Fruit fly (Drosophila melanogaster) whole organism, embryonic: Measurements from ENCODE around the gene CG1628.

Experiments used
- B-H2 ChIP-seq: fragments of 200-800 bp; sonication (Bioruptor generic); optimal IDR thresholded peaks from 2 replicates; lab custom pipeline; 2018; ENCODE audit warnings: missing biosample characterization, mild to moderate bottlenecking, missing genetic modification characterization
- Bteb2 ChIP-seq: fragments of 200-800 bp; sonication (Bioruptor generic); optimal IDR thresholded peaks from 2 replicates; lab custom pipeline; 2016; ENCODE audit warnings: missing biosample characterization, missing genetic modification characterization
- CG10209 ChIP-seq: fragments of 200-800 bp; sonication (Bioruptor generic); optimal IDR thresholded peaks from 3 replicates; lab custom pipeline; 2017; ENCODE audit warnings: missing biosample characterization, mild to moderate bottlenecking, missing genetic modification characterization, missing genetic modification reagents
- CG12071 ChIP-seq: fragments of 200-800 bp; sonication (Bioruptor generic); optimal IDR thresholded peaks from 3 replicates; lab custom pipeline; 2018; ENCODE audit warnings: missing biosample characterization, mild to moderate bottlenecking, missing genetic modification characterization
- CG14667 ChIP-seq: fragments of 200-800 bp; sonication (Bioruptor generic); IDR thresholded peaks from 2 replicates; pipeline ENCODE4 v1.3.6; 2022; ENCODE audit warnings: missing biosample characterization, missing genetic modification characterization
- CG15479 ChIP-seq: fragments of 200-800 bp; sonication (Bioruptor generic); optimal IDR thresholded peaks from 3 replicates; lab custom pipeline; 2019; ENCODE audit warnings: missing biosample characterization, mild to moderate bottlenecking, missing genetic modification characterization, moderate library complexity
- CG15601 ChIP-seq: fragments of 200-800 bp; sonication (Bioruptor generic); optimal IDR thresholded peaks from 3 replicates; lab custom pipeline; 2019; ENCODE audit warnings: missing biosample characterization, mild to moderate bottlenecking, missing genetic modification characterization, moderate library complexity
- CG16815 ChIP-seq: fragments of 200-800 bp; sonication (Bioruptor generic); optimal IDR thresholded peaks from 3 replicates; lab custom pipeline; 2017; ENCODE audit warnings: missing biosample characterization, mild to moderate bottlenecking, missing genetic modification characterization
- CG17186 ChIP-seq: fragments of 200-800 bp; sonication (Bioruptor generic); optimal IDR thresholded peaks from 3 replicates; lab custom pipeline; 2017; ENCODE audit warnings: missing biosample characterization, missing genetic modification reagents, missing genetic modification characterization
- CG18262 ChIP-seq: fragments of 200-800 bp; optimal IDR thresholded peaks from 3 replicates; lab custom pipeline; 2019; ENCODE audit warnings: missing biosample characterization, mild to moderate bottlenecking, missing genetic modification characterization, moderate library complexity
- CG18619 ChIP-seq: fragments of 200-800 bp; sonication (Bioruptor generic); optimal IDR thresholded peaks from 3 replicates; lab custom pipeline; 2017; ENCODE audit warnings: missing biosample characterization, mild to moderate bottlenecking, missing genetic modification characterization
- CG32532 ChIP-seq: fragments of 200-800 bp; sonication (Bioruptor generic); IDR thresholded peaks from 2 replicates; pipeline ENCODE4 v1.3.6; 2022; ENCODE audit warnings: missing biosample characterization, missing genetic modification characterization
- CG43689 ChIP-seq: fragments of 200-800 bp; sonication (Bioruptor generic); IDR thresholded peaks from 2 replicates; pipeline ENCODE4 v1.3.6; 2022; ENCODE audit warnings: missing biosample characterization, missing genetic modification characterization
- CG6689 ChIP-seq: fragments of 200-800 bp; sonication (Bioruptor generic); IDR thresholded peaks from 2 replicates; pipeline ENCODE4 v1.3.6; 2022; ENCODE audit warnings: missing biosample characterization, missing genetic modification characterization
- CG6765 ChIP-seq: fragments of 200-800 bp; sonication (Bioruptor generic); optimal IDR thresholded peaks from 3 replicates; lab custom pipeline; 2017; ENCODE audit warnings: missing biosample characterization, mild to moderate bottlenecking, missing genetic modification characterization
- CG6854 ChIP-seq: fragments of 200-800 bp; sonication (Bioruptor generic); optimal IDR thresholded peaks from 3 replicates; lab custom pipeline; 2017; ENCODE audit warnings: missing biosample characterization, mild to moderate bottlenecking, missing genetic modification characterization
- CG9727 ChIP-seq: fragments of 200-800 bp; sonication (Bioruptor generic); optimal IDR thresholded peaks from 3 replicates; lab custom pipeline; 2017; ENCODE audit warnings: missing biosample characterization, mild to moderate bottlenecking, missing genetic modification characterization
- D19A ChIP-seq: fragments of 200-800 bp; optimal IDR thresholded peaks from 3 replicates; lab custom pipeline; 2019; ENCODE audit warnings: missing biosample characterization, mild to moderate bottlenecking, missing genetic modification characterization, moderate library complexity
- E2f1 ChIP-seq: fragments of 200-800 bp; sonication (Bioruptor generic); IDR thresholded peaks from 2 replicates; pipeline ENCODE4 v1.3.6; 2022; ENCODE audit warnings: missing biosample characterization, missing genetic modification characterization
- Ets97D ChIP-seq: fragments of 200-800 bp; sonication (Bioruptor generic); optimal IDR thresholded peaks from 3 replicates; lab custom pipeline; 2016; ENCODE audit warnings: missing biosample characterization, missing genetic modification characterization
- H2.0 ChIP-seq: fragments of 200-800 bp; sonication (Bioruptor generic); IDR thresholded peaks from 2 replicates; pipeline ENCODE4 v1.3.6; 2022; ENCODE audit warnings: missing biosample characterization, missing genetic modification characterization
- Med ChIP-seq: fragments of 200-800 bp; sonication (Bioruptor generic); peaks from one replicate; lab custom pipeline; 2016; ENCODE audit warnings: missing biosample characterization, missing genetic modification characterization, mild to moderate bottlenecking, inconsistent platforms, moderate library complexity
- Scr ChIP-seq: fragments of 200-800 bp; sonication (Bioruptor generic); IDR thresholded peaks from 2 replicates; pipeline ENCODE4 v1.3.6; 2022; ENCODE audit warnings: missing biosample characterization, missing genetic modification characterization; ENCODE audit not compliant: partially characterized antibody
- Spps ChIP-seq: fragments of 200-800 bp; sonication (Bioruptor generic); optimal IDR thresholded peaks from 2 replicates; lab custom pipeline; 2018; ENCODE audit warnings: missing biosample characterization, mild to moderate bottlenecking, missing genetic modification characterization
- Xbp1 ChIP-seq: fragments of 200-800 bp; sonication (Bioruptor generic); optimal IDR thresholded peaks from 3 replicates; lab custom pipeline; 2016; ENCODE audit warnings: missing biosample characterization, mild to moderate bottlenecking, missing genetic modification characterization
- YL-1 ChIP-seq: fragments of 200-800 bp; sonication (Bioruptor generic); optimal IDR thresholded peaks from 3 replicates; lab custom pipeline; 2017; ENCODE audit warnings: missing biosample characterization, mild to moderate bottlenecking, missing genetic modification characterization
- aop ChIP-seq: fragments of 200-800 bp; sonication (Bioruptor generic); IDR thresholded peaks from 2 replicates; pipeline ENCODE4 v1.3.6; 2022; ENCODE audit warnings: missing biosample characterization, missing genetic modification characterization
- bsh ChIP-seq, 2 experiments: fragments of 200-800 bp; sonication (Bioruptor generic); optimal IDR thresholded peaks; 2 replicates each; lab custom pipeline; 2017 to 2018; ENCODE audit warnings: mild to moderate bottlenecking in 2 of 2, missing biosample characterization in 2 of 2, missing genetic modification characterization in 2 of 2, moderate library complexity in 1 of 2
- chif ChIP-seq, 2 experiments: fragments of 200-800 bp; sonication (Bioruptor generic); optimal IDR thresholded peaks; 3 replicates each; lab custom pipeline; 2016; ENCODE audit warnings: missing biosample characterization in 2 of 2, missing genetic modification characterization in 2 of 2
- grn ChIP-seq: fragments of 200-800 bp; sonication (Bioruptor generic); optimal IDR thresholded peaks from 3 replicates; lab custom pipeline; 2017; ENCODE audit warnings: missing biosample characterization, missing genetic modification characterization
- gsb-n ChIP-seq: fragments of 200-800 bp; sonication (Bioruptor generic); optimal IDR thresholded peaks from 3 replicates; lab custom pipeline; 2018; ENCODE audit warnings: missing biosample characterization, mild to moderate bottlenecking, missing genetic modification characterization
- gt ChIP-seq: fragments of 200-800 bp; sonication (Bioruptor generic); IDR thresholded peaks from 2 replicates; pipeline ENCODE4 v1.3.6; 2022; ENCODE audit warnings: missing biosample characterization, missing genetic modification characterization
- h ChIP-seq: fragments of >200 bp; optimal IDR thresholded peaks from 2 replicates; lab custom pipeline; 2017
- ken ChIP-seq: fragments of 200-800 bp; sonication (Bioruptor generic); IDR thresholded peaks from 3 replicates; pipeline ENCODE4 v1.3.6; 2022; ENCODE audit warnings: missing biosample characterization, missing genetic modification characterization
- lab ChIP-seq: fragments of 200-800 bp; sonication (Bioruptor generic); optimal IDR thresholded peaks from 3 replicates; lab custom pipeline; 2017; ENCODE audit warnings: missing biosample characterization, missing genetic modification characterization, mild to moderate bottlenecking, moderate library complexity, missing genetic modification reagents
- lbe ChIP-seq: fragments of 200-800 bp; sonication (Bioruptor generic); optimal IDR thresholded peaks from 2 replicates; lab custom pipeline; 2016; ENCODE audit warnings: missing biosample characterization, mild to moderate bottlenecking, missing genetic modification characterization
- lola ChIP-seq, 3 experiments: fragments of >200 bp in 2 of 3; fragments of 200-800 bp in 1 of 3; sonication (Bioruptor generic) in 1 of 3; optimal IDR thresholded peaks; 2 replicates each; lab custom pipeline; 2017 to 2019; ENCODE audit warnings: missing biosample characterization in 3 of 3, missing genetic modification characterization in 3 of 3, mild to moderate bottlenecking in 1 of 3, moderate library complexity in 1 of 3
- nom ChIP-seq: fragments of 200-800 bp; sonication (Bioruptor generic); optimal IDR thresholded peaks from 2 replicates; lab custom pipeline; 2017; ENCODE audit warnings: missing biosample characterization, missing genetic modification characterization, mild to moderate bottlenecking, moderate library complexity, missing genetic modification reagents
- org-1 ChIP-seq: fragments of 200-800 bp; sonication (Bioruptor generic); optimal IDR thresholded peaks from 2 replicates; lab custom pipeline; 2017; ENCODE audit warnings: missing biosample characterization, missing genetic modification characterization
- prd ChIP-seq, 3 experiments: fragments of >200 bp in 2 of 3; fragments of 200-800 bp in 1 of 3; sonication (Bioruptor generic) in 1 of 3; optimal IDR thresholded peaks in 2 of 3; IDR thresholded peaks in 1 of 3; 2 replicates in 2 of 3; 3 replicates in 1 of 3; pipeline versions ENCODE4 v1.3.6 to Lab custom; 2017 to 2022; ENCODE audit warnings: missing biosample characterization in 1 of 3, missing genetic modification characterization in 1 of 3
- rib ChIP-seq: fragments of 200-800 bp; sonication (Bioruptor generic); IDR thresholded peaks from 2 replicates; pipeline ENCODE4 v1.3.6; 2022; ENCODE audit warnings: missing biosample characterization, missing genetic modification characterization
- sc ChIP-seq, 3 experiments: fragments of >200 bp in 2 of 3; fragments of 200-800 bp in 1 of 3; sonication (Bioruptor generic) in 1 of 3; optimal IDR thresholded peaks; 2 replicates in 2 of 3; 3 replicates in 1 of 3; lab custom pipeline; 2017; ENCODE audit warnings: mild to moderate bottlenecking in 1 of 3, missing biosample characterization in 1 of 3, missing genetic modification characterization in 1 of 3, missing genetic modification reagents in 1 of 3
- sens ChIP-seq: fragments of 200-800 bp; sonication (Bioruptor generic); peaks from one replicate; lab custom pipeline; 2016; ENCODE audit warnings: missing biosample characterization, missing genetic modification characterization
- tio ChIP-seq: fragments of 200-800 bp; sonication (Bioruptor generic); optimal IDR thresholded peaks from 2 replicates; lab custom pipeline; 2017; ENCODE audit warnings: missing biosample characterization, missing genetic modification characterization, inconsistent platforms
- trem ChIP-seq: fragments of 200-800 bp; optimal IDR thresholded peaks from 3 replicates; lab custom pipeline; 2019; ENCODE audit warnings: missing biosample characterization, mild to moderate bottlenecking, missing genetic modification characterization, moderate library complexity

Gene CG1628

dm6 chrX:10628874-10629273 lies 26.4 kb upstream of the CG1628 start (continued):
- TF ChIP-seq H2.0 (GFP tag; lab: Robert Waterston, UW) (no peak), tio (peak; percentile 69), trem (tag; lab: Kevin White, UChicago) (no peak), D19A (tag; lab: Kevin White, UChicago) (peak; percentile 28), E2f1 (GFP tag; lab: Robert Waterston, UW) (peak; percentile 18; the same call in 1 of the 2 replicates), gt (GFP tag; lab: Robert Waterston, UW) (no peak), Scr (GFP tag; lab: Robert Waterston, UW) (no peak), CG15601 (tag; lab: Kevin White, UChicago) (no peak), rib (GFP tag; lab: Robert Waterston, UW) (no peak), CG6765 (GFP tag; lab: Kevin White, UChicago) (no peak), CG43689 (GFP tag; lab: Robert Waterston, UW) (no peak), lab (GFP tag; lab: Kevin White, UChicago) (peak; percentile 75), CG9727 (GFP tag; lab: Kevin White, UChicago) (peak; percentile 69), ken (no peak), CG6854 (GFP tag; lab: Kevin White, UChicago) (peak; percentile 58), CG18262 (tag; lab: Kevin White, UChicago) (peak; percentile 74), chif (GFP tag; optimal IDR thresholded peaks at IDR 0.05; lab: Kevin White, UChicago) (peak in 1 of 2 experiments; percentile 36), CG14667 (GFP tag; lab: Robert Waterston, UW) (no peak), aop (no peak), CG32532 (GFP tag; lab: Robert Waterston, UW) (no peak), bsh (GFP tag; optimal IDR thresholded peaks at IDR 0.05; lab: Kevin White, UChicago) (peak in 1 of 2 experiments; percentile 56), lbe (GFP tag; lab: Kevin White, UChicago) (no peak), grn (no peak), org-1 (GFP tag; lab: Kevin White, UChicago) (peak; percentile 54), CG16815 (peak; percentile 3), nom (GFP tag; lab: Kevin White, UChicago) (no peak), CG12071 (no peak), sc (optimal IDR thresholded peaks at IDR 0.05; lab: Kevin White, UChicago) (no peak), sc (GFP tag; optimal IDR thresholded peaks at IDR 0.05; lab: Kevin White, UChicago) (no peak), CG15479 (GFP tag; lab: Kevin White, UChicago) (no peak), Xbp1 (GFP tag; lab: Kevin White, UChicago) (peak; percentile 35), CG6689 (no peak), CG18619 (peak; percentile 56), Spps (peak; percentile 29), YL-1 (no peak), prd (optimal IDR thresholded peaks at IDR 0.05; lab: Kevin White, UChicago) (no peak), prd (GFP tag; IDR thresholded peaks at IDR 0.05; lab: Robert Waterston, UW) (0 out of 3 replicates have a peak, but pooled peaks have one; percentile 27), sens (peak; percentile 89), Med (peak; percentile 65), Ets97D (GFP tag; lab: Kevin White, UChicago) (no peak), gsb-n (tag; lab: Kevin White, UChicago) (peak; percentile 34), CG17186 (GFP tag; lab: Kevin White, UChicago) (no peak), h (lab: Kevin White, UChicago) (no peak), Bteb2 (peak; percentile 20), lola (GFP tag; optimal IDR thresholded peaks at IDR 0.05; lab: Kevin White, UChicago) (peak in 1 of 3 experiments; percentile 49), B-H2 (no peak), CG10209 (GFP tag; lab: Kevin White, UChicago) (peak; percentile 30)
